Worm (Caenorhabditis elegans) whole organism, young adult: Measurements from ENCODE around the gene twk-44.

Experiments
- B0019.2 ChIP-seq: fragments of 200-800 bp; sonication (Bioruptor generic); conservative IDR thresholded peaks from 2 replicates; pipeline ENCODE4 v1.3.6; 2022; ENCODE audit warnings: missing genetic modification reagents, missing genetic modification characterization, missing compliant biosample characterization
- C06A6.2 ChIP-seq: fragments of 200-800 bp; sonication (Bioruptor generic); conservative IDR thresholded peaks from 2 replicates; pipeline ENCODE4 v1.3.6; 2022; ENCODE audit warnings: missing genetic modification characterization, missing compliant biosample characterization
- F10E7.11 ChIP-seq: sonication (generic microtip); optimal IDR thresholded peaks from 2 replicates; lab custom pipeline; 2017; ENCODE audit warnings: mild to moderate bottlenecking, missing genetic modification characterization, moderate library complexity, missing compliant biosample characterization
- F22D6.2 ChIP-seq: sonication (generic microtip); optimal IDR thresholded peaks from 2 replicates; lab custom pipeline; 2016; ENCODE audit warnings: mild to moderate bottlenecking, missing genetic modification characterization, missing compliant biosample characterization
- F33H1.4 ChIP-seq: fragments of 200-800 bp; sonication (Bioruptor generic); IDR thresholded peaks from 2 replicates; pipeline ENCODE4 v1.3.6; 2022; ENCODE audit warnings: missing genetic modification reagents, missing genetic modification characterization, missing compliant biosample characterization
- F37B4.10 ChIP-seq: fragments of 200-800 bp; sonication (Bioruptor generic); IDR thresholded peaks from 2 replicates; pipeline ENCODE4 v1.3.6; 2022; ENCODE audit warnings: missing genetic modification characterization, missing compliant biosample characterization
- F49E8.2 ChIP-seq: sonication (generic microtip); optimal IDR thresholded peaks from 3 replicates; lab custom pipeline; 2017; ENCODE audit warnings: missing genetic modification characterization, mild to moderate bottlenecking, missing compliant biosample characterization, antibody characterized with exemption, moderate library complexity; ENCODE audit not compliant: insufficient read depth
- F57A8.1 ChIP-seq: fragments of 200-800 bp; sonication (Bioruptor generic); optimal IDR thresholded peaks from 2 replicates; lab custom pipeline; 2018; ENCODE audit warnings: mild to moderate bottlenecking, missing genetic modification characterization, moderate library complexity, missing compliant biosample characterization
- F57C9.4 ChIP-seq: sonication (generic microtip); optimal IDR thresholded peaks from 2 replicates; lab custom pipeline; 2017; ENCODE audit warnings: mild to moderate bottlenecking, missing genetic modification characterization, missing compliant biosample characterization
- Y53F4B.3 ChIP-seq: fragments of 200-800 bp; sonication (Bioruptor generic); IDR thresholded peaks from 2 replicates; pipeline ENCODE4 v1.3.6; 2022; ENCODE audit warnings: missing genetic modification reagents, missing genetic modification characterization, missing compliant biosample characterization
- Y79H2A.3 ChIP-seq: fragments of 200-800 bp; sonication (Bioruptor generic); conservative IDR thresholded peaks from 2 replicates; pipeline ENCODE4 v1.3.6; 2022; ENCODE audit warnings: missing genetic modification reagents, missing genetic modification characterization, missing compliant biosample characterization
- Y95B8A.8 ChIP-seq: fragments of 200-800 bp; sonication (Bioruptor generic); IDR thresholded peaks from 2 replicates; pipeline ENCODE4 v1.3.6; 2022; ENCODE audit warnings: missing genetic modification reagents, missing genetic modification characterization, missing compliant biosample characterization
- akir-1 ChIP-seq: fragments of 200-800 bp; sonication (Bioruptor generic); optimal IDR thresholded peaks from 2 replicates; lab custom pipeline; 2018; ENCODE audit warnings: mild to moderate bottlenecking, missing genetic modification characterization, moderate library complexity, missing compliant biosample characterization
- aptf-3 ChIP-seq: fragments of 200-800 bp; sonication (Bioruptor generic); IDR thresholded peaks from 2 replicates; pipeline ENCODE4 v1.3.6; 2022; ENCODE audit warnings: missing genetic modification characterization, missing compliant biosample characterization
- attf-6 ChIP-seq: fragments of 200-800 bp; sonication (Bioruptor generic); IDR thresholded peaks from 2 replicates; pipeline ENCODE4 v1.3.6; 2022; ENCODE audit warnings: missing genetic modification reagents, missing genetic modification characterization, missing compliant biosample characterization
- ceh-58 ChIP-seq: fragments of 200-800 bp; sonication (Bioruptor generic); IDR thresholded peaks from 2 replicates; pipeline ENCODE4 v1.3.6; 2022; ENCODE audit warnings: missing genetic modification characterization, missing compliant biosample characterization
- ceh-79 ChIP-seq: sonication (generic microtip); optimal IDR thresholded peaks from 2 replicates; lab custom pipeline; 2017; ENCODE audit warnings: mild to moderate bottlenecking, missing genetic modification characterization, missing compliant biosample characterization
- ceh-91 ChIP-seq: fragments of 200-800 bp; sonication (Bioruptor generic); IDR thresholded peaks from 2 replicates; pipeline ENCODE4 v1.3.6; 2022; ENCODE audit warnings: missing genetic modification reagents, missing genetic modification characterization, missing compliant biosample characterization
- chd-7 ChIP-seq: sonication (generic microtip); optimal IDR thresholded peaks from 2 replicates; lab custom pipeline; 2016; ENCODE audit warnings: mild to moderate bottlenecking, missing genetic modification characterization, moderate library complexity, missing compliant biosample characterization
- dox-1 ChIP-seq: fragments of 200-800 bp; sonication (Bioruptor generic); IDR thresholded peaks from 2 replicates; pipeline ENCODE4 v1.3.6; 2022; ENCODE audit warnings: missing genetic modification reagents, missing genetic modification characterization, missing compliant biosample characterization
- efl-1 ChIP-seq: fragments of 150-350 bp; optimal IDR thresholded peaks from 2 replicates; lab custom pipeline; 2014; ENCODE audit warnings: missing biosample characterization, missing genetic modification reagents, missing genetic modification characterization
- egl-18 ChIP-seq: fragments of 200-800 bp; sonication (Bioruptor generic); IDR thresholded peaks from 2 replicates; pipeline ENCODE4 v1.3.6; 2022; ENCODE audit warnings: missing genetic modification reagents, missing genetic modification characterization, missing compliant biosample characterization
- egrh-3 ChIP-seq: fragments of 200-800 bp; sonication (Bioruptor generic); IDR thresholded peaks from 2 replicates; pipeline ENCODE4 v1.3.6; 2022; ENCODE audit warnings: missing genetic modification reagents, missing genetic modification characterization, missing compliant biosample characterization
- him-1 ChIP-seq: sonication (generic microtip); optimal IDR thresholded peaks from 2 replicates; lab custom pipeline; 2016; ENCODE audit warnings: missing genotype, missing genetic modification reagents, missing genetic modification characterization, missing compliant biosample characterization
- hlh-12 ChIP-seq: sonication (generic microtip); optimal IDR thresholded peaks from 2 replicates; lab custom pipeline; 2016; ENCODE audit warnings: missing genetic modification characterization, missing compliant biosample characterization
- hlh-26 ChIP-seq: fragments of 200-800 bp; sonication (Bioruptor generic); conservative IDR thresholded peaks from 2 replicates; pipeline ENCODE4 v1.3.6; 2022; ENCODE audit warnings: missing genetic modification reagents, missing genetic modification characterization, missing compliant biosample characterization
- let-607 ChIP-seq, 2 experiments: fragments of 200-800 bp in 1 of 2; sonication (Bioruptor generic) in 1 of 2; sonication (generic microtip) in 1 of 2; optimal IDR thresholded peaks; 2 replicates each; lab custom pipeline; 2016 to 2018; ENCODE audit warnings: mild to moderate bottlenecking in 2 of 2, missing compliant biosample characterization in 2 of 2, missing genetic modification characterization in 2 of 2, moderate library complexity in 2 of 2, missing genotype in 1 of 2
- lin-26 ChIP-seq: fragments of 200-800 bp; sonication (Bioruptor generic); IDR thresholded peaks from 2 replicates; pipeline ENCODE4 v1.3.6; 2022; ENCODE audit warnings: missing genetic modification reagents, missing genetic modification characterization, missing compliant biosample characterization
- lin-35 ChIP-seq, 3 experiments: fragments of 150-350 bp in 2 of 3; sonication (generic microtip) in 1 of 3; optimal IDR thresholded peaks; 2 replicates each; lab custom pipeline; 2014 to 2018; ENCODE audit warnings: missing biosample characterization in 3 of 3, missing genetic modification characterization in 3 of 3, missing genetic modification reagents in 3 of 3
- lin-54 ChIP-seq: fragments of 200-800 bp; sonication (Bioruptor generic); optimal IDR thresholded peaks from 2 replicates; lab custom pipeline; 2018; ENCODE audit warnings: mild to moderate bottlenecking, missing genetic modification characterization, missing compliant biosample characterization
- lsl-1 ChIP-seq: fragments of 200-800 bp; sonication (Bioruptor generic); optimal IDR thresholded peaks from 2 replicates; lab custom pipeline; 2018; ENCODE audit warnings: mild to moderate bottlenecking, missing genetic modification characterization, moderate library complexity, missing compliant biosample characterization
- madf-8 ChIP-seq: fragments of 200-800 bp; sonication (Bioruptor generic); conservative IDR thresholded peaks from 2 replicates; pipeline ENCODE4 v1.3.6; 2022; ENCODE audit warnings: missing genetic modification reagents, missing genetic modification characterization, missing compliant biosample characterization
- mes-4 ChIP-seq: sonication (generic microtip); optimal IDR thresholded peaks from 2 replicates; lab custom pipeline; 2016; ENCODE audit warnings: missing genotype, missing genetic modification characterization, missing compliant biosample characterization
- nfya-1 ChIP-seq: sonication (generic microtip); optimal IDR thresholded peaks from 2 replicates; lab custom pipeline; 2017; ENCODE audit warnings: antibody characterized with exemption, missing compliant biosample characterization, missing genetic modification characterization, borderline replicate concordance; ENCODE audit not compliant: insufficient read depth
- nhr-27 ChIP-seq: fragments of 200-800 bp; sonication (Bioruptor generic); optimal IDR thresholded peaks from 2 replicates; lab custom pipeline; 2018; ENCODE audit warnings: mild to moderate bottlenecking, missing genetic modification characterization, moderate library complexity, missing compliant biosample characterization
- nhr-80 ChIP-seq: sonication (generic microtip); optimal IDR thresholded peaks from 2 replicates; lab custom pipeline; 2016; ENCODE audit warnings: missing genetic modification characterization, missing compliant biosample characterization
- rcor-1 ChIP-seq: fragments of 200-800 bp; sonication (Bioruptor generic); IDR thresholded peaks from 2 replicates; pipeline ENCODE4 v1.3.6; 2022; ENCODE audit warnings: missing genetic modification reagents, missing genetic modification characterization, missing compliant biosample characterization
- repo-1 ChIP-seq: sonication (generic microtip); optimal IDR thresholded peaks from 2 replicates; lab custom pipeline; 2017; ENCODE audit warnings: mild to moderate bottlenecking, missing genetic modification characterization, missing compliant biosample characterization
- rpc-1 ChIP-seq, 2 experiments: fragments of 150-350 bp in 1 of 2; sonication (generic microtip) in 1 of 2; optimal IDR thresholded peaks; 2 replicates each; lab custom pipeline; 2014 to 2018; ENCODE audit warnings: missing biosample characterization in 1 of 2, missing genetic modification characterization in 1 of 2, missing genetic modification reagents in 1 of 2, missing genotype in 1 of 2
- snpc-1.3 ChIP-seq: sonication (generic microtip); optimal IDR thresholded peaks from 2 replicates; lab custom pipeline; 2017; ENCODE audit warnings: missing genetic modification characterization, mild to moderate bottlenecking, missing compliant biosample characterization, antibody characterized with exemption, moderate library complexity, missing genotype, missing genetic modification reagents; ENCODE audit not compliant: insufficient read depth
- snpc-3.4 ChIP-seq: sonication (generic microtip); optimal IDR thresholded peaks from 2 replicates; lab custom pipeline; 2017; ENCODE audit warnings: missing genetic modification characterization, mild to moderate bottlenecking, missing compliant biosample characterization, antibody characterized with exemption, moderate library complexity, missing genotype, missing genetic modification reagents
- sptf-2 ChIP-seq: fragments of 200-800 bp; sonication (Bioruptor generic); optimal IDR thresholded peaks from 2 replicates; lab custom pipeline; 2018; ENCODE audit warnings: mild to moderate bottlenecking, missing genetic modification characterization, missing compliant biosample characterization
- tbx-9 ChIP-seq: sonication (generic microtip); optimal IDR thresholded peaks from 2 replicates; lab custom pipeline; 2016; ENCODE audit warnings: borderline replicate concordance, missing genetic modification characterization, inconsistent platforms, missing compliant biosample characterization
- tlf-1 ChIP-seq: fragments of 200-800 bp; sonication (Bioruptor generic); optimal IDR thresholded peaks from 2 replicates; lab custom pipeline; 2018; ENCODE audit warnings: mild to moderate bottlenecking, missing genetic modification characterization, missing compliant biosample characterization
- unc-130 ChIP-seq: sonication (generic microtip); optimal IDR thresholded peaks from 2 replicates; lab custom pipeline; 2016; ENCODE audit warnings: missing genetic modification reagents, missing genetic modification characterization, missing compliant biosample characterization
- zfh-2 ChIP-seq: fragments of 200-800 bp; sonication (Bioruptor generic); conservative IDR thresholded peaks from 2 replicates; pipeline ENCODE4 v1.3.6; 2022; ENCODE audit warnings: missing genetic modification reagents, missing genetic modification characterization, missing compliant biosample characterization
- ztf-22 ChIP-seq: fragments of 200-800 bp; sonication (Bioruptor generic); optimal IDR thresholded peaks from 2 replicates; lab custom pipeline; 2018; ENCODE audit warnings: mild to moderate bottlenecking, missing genetic modification characterization, moderate library complexity, missing compliant biosample characterization
- ztf-28 ChIP-seq: fragments of 200-800 bp; sonication (Bioruptor generic); IDR thresholded peaks from 2 replicates; pipeline ENCODE4 v1.3.6; 2022; ENCODE audit warnings: missing genetic modification reagents, missing genetic modification characterization, missing compliant biosample characterization

twk-44 gene

ce11 chrX:11645517-11645916 lies 18.6 kb upstream of the twk-44 start (continued):
- TF ChIP-seq snpc-3.4 (tag; lab: Kevin White, UChicago) = peak; percentile 8
- TF ChIP-seq F37B4.10 (GFP tag; lab: Robert Waterston, UW) = no peak
- peak in 1 of 3 experiments; percentile 53 for TF ChIP-seq lin-35 (GFP tag; optimal IDR thresholded peaks at IDR 0.05; lab: Kevin White, UChicago)
- no peak for TF ChIP-seq F57A8.1 (GFP tag; lab: Kevin White, UChicago)
- TF ChIP-seq F57C9.4 (tag; lab: Kevin White, UChicago) = no peak
- peak in 1 of 2 experiments; percentile 17 for TF ChIP-seq let-607 (tag; optimal IDR thresholded peaks at IDR 0.05; lab: Kevin White, UChicago)
- no peak for TF ChIP-seq ceh-58 (GFP tag; lab: Robert Waterston, UW)
- TF ChIP-seq aptf-3 (GFP tag; lab: Robert Waterston, UW) = no peak
- no peak for TF ChIP-seq egl-18 (GFP tag; lab: Robert Waterston, UW)
- TF ChIP-seq lin-54 = no peak
- TF ChIP-seq rcor-1 (GFP tag; lab: Robert Waterston, UW) = peak; percentile 49; the same call in 1 of the 2 replicates
- TF ChIP-seq ceh-79 = no peak
- no peak for TF ChIP-seq F10E7.11
- TF ChIP-seq ztf-22 = no peak
- no peak for TF ChIP-seq hlh-12 (tag; lab: Kevin White, UChicago)
- TF ChIP-seq Y53F4B.3 (GFP tag; lab: Robert Waterston, UW) = no peak
- no peak for TF ChIP-seq nhr-27 (tag; lab: Kevin White, UChicago)
- TF ChIP-seq F22D6.2 = no peak
- TF ChIP-seq Y95B8A.8 (GFP tag; lab: Robert Waterston, UW) = 0 out of 2 replicates have a peak, but pooled peaks have one; percentile 28
- no peak for TF ChIP-seq hlh-26
- TF ChIP-seq nhr-80 = peak; percentile 28
- no peak for TF ChIP-seq tbx-9 (tag; lab: Kevin White, UChicago)
- TF ChIP-seq F49E8.2 (tag; lab: Kevin White, UChicago) = no peak
- no peak for TF ChIP-seq ceh-91 (GFP tag; lab: Robert Waterston, UW)
- TF ChIP-seq Y79H2A.3 (GFP tag; lab: Robert Waterston, UW) = no peak
- TF ChIP-seq unc-130 (GFP tag; lab: Kevin White, UChicago) = peak; percentile 11
- TF ChIP-seq efl-1 = no peak
- TF ChIP-seq F33H1.4 (GFP tag; lab: Robert Waterston, UW) = no peak
- no peak for TF ChIP-seq madf-8
- TF ChIP-seq C06A6.2 (GFP tag; lab: Robert Waterston, UW) = no peak
- TF ChIP-seq B0019.2 (GFP tag; lab: Robert Waterston, UW) = no peak
- TF ChIP-seq akir-1 (GFP tag; lab: Kevin White, UChicago) = no peak
- no peak for TF ChIP-seq lsl-1
- TF ChIP-seq lin-26 = peak; percentile 94
- TF ChIP-seq sptf-2 (GFP tag; lab: Kevin White, UChicago) = no peak
- TF ChIP-seq dox-1 (GFP tag; lab: Robert Waterston, UW) = peak; percentile 57; the same call in 1 of the 2 replicates
- peak; percentile 38 for TF ChIP-seq mes-4 (tag; lab: Kevin White, UChicago)
- TF ChIP-seq rpc-1 (optimal IDR thresholded peaks at IDR 0.05; lab: Kevin White, UChicago) = peak; percentile 85
- peak; percentile 92 for TF ChIP-seq rpc-1 (tag; optimal IDR thresholded peaks at IDR 0.05; lab: Kevin White, UChicago)
- TF ChIP-seq zfh-2 (GFP tag; lab: Robert Waterston, UW) = no peak
- TF ChIP-seq nfya-1 (tag; lab: Kevin White, UChicago) = no peak
- TF ChIP-seq repo-1 (tag; lab: Kevin White, UChicago) = peak; percentile 44
- no peak for TF ChIP-seq tlf-1 (GFP tag; lab: Kevin White, UChicago)
- TF ChIP-seq him-1 = peak; percentile 82
- TF ChIP-seq chd-7 = peak; percentile 0
- TF ChIP-seq egrh-3 (GFP tag; lab: Robert Waterston, UW) = 0 out of 2 replicates have a peak, but pooled peaks have one; percentile 18
- peak; percentile 49 for TF ChIP-seq snpc-1.3 (tag; lab: Kevin White, UChicago)
- no peak for TF ChIP-seq attf-6 (GFP tag; lab: Robert Waterston, UW)
- TF ChIP-seq ztf-28 (GFP tag; lab: Robert Waterston, UW) = no peak
